Fruit fly (Drosophila melanogaster) whole organism, embryonic: Measurements from ENCODE around the gene Nf-YC.

Experiments
- Abd-B ChIP-seq: fragments of 200-800 bp; sonication (Bioruptor generic); optimal IDR thresholded peaks from 2 replicates; lab custom pipeline; 2018; ENCODE audit warnings: missing biosample characterization, mild to moderate bottlenecking, missing genetic modification characterization, moderate library complexity
- CG10267 ChIP-seq: fragments of 200-800 bp; sonication (Bioruptor generic); optimal IDR thresholded peaks from 2 replicates; lab custom pipeline; 2018; ENCODE audit warnings: missing biosample characterization, mild to moderate bottlenecking, missing genetic modification characterization, moderate library complexity
- CG12104 ChIP-seq: fragments of 200-800 bp; sonication (Bioruptor generic); optimal IDR thresholded peaks from 3 replicates; lab custom pipeline; 2016; ENCODE audit warnings: missing biosample characterization, missing genetic modification characterization
- CG12659 ChIP-seq: fragments of 200-800 bp; sonication (Bioruptor generic); optimal IDR thresholded peaks from 3 replicates; lab custom pipeline; 2017; ENCODE audit warnings: mild to moderate bottlenecking, missing biosample characterization, missing genetic modification reagents, missing genetic modification characterization
- CG13287 ChIP-seq: fragments of 200-800 bp; sonication (Bioruptor generic); IDR thresholded peaks from 2 replicates; pipeline ENCODE4 v1.3.6; 2022; ENCODE audit warnings: missing biosample characterization, missing genetic modification characterization; ENCODE audit not compliant: partially characterized antibody
- CG14014 ChIP-seq: fragments of 200-800 bp; sonication (Bioruptor generic); IDR thresholded peaks from 2 replicates; pipeline ENCODE4 v1.3.6; 2022; ENCODE audit warnings: missing biosample characterization, missing genetic modification characterization
- CG14441 ChIP-seq: fragments of 200-800 bp; sonication (Bioruptor generic); IDR thresholded peaks from 2 replicates; pipeline ENCODE4 v1.3.6; 2022; ENCODE audit warnings: missing biosample characterization, missing genetic modification characterization
- CG1529 ChIP-seq: fragments of 200-800 bp; sonication (Bioruptor generic); optimal IDR thresholded peaks from 3 replicates; lab custom pipeline; 2018; ENCODE audit warnings: missing biosample characterization, missing genetic modification characterization
- CG1602 ChIP-seq: fragments of 200-800 bp; sonication (Bioruptor generic); optimal IDR thresholded peaks from 3 replicates; lab custom pipeline; 2016; ENCODE audit warnings: missing biosample characterization, missing genetic modification characterization
- CG17802 ChIP-seq: fragments of 200-800 bp; sonication (Bioruptor generic); optimal IDR thresholded peaks from 2 replicates; lab custom pipeline; 2018; ENCODE audit warnings: missing biosample characterization, mild to moderate bottlenecking, missing genetic modification characterization, moderate library complexity
- CG3065 ChIP-seq: fragments of 200-800 bp; sonication (Bioruptor generic); optimal IDR thresholded peaks from 2 replicates; lab custom pipeline; 2016; ENCODE audit warnings: missing biosample characterization, missing genetic modification characterization
- CG31441 ChIP-seq: fragments of 200-800 bp; sonication (Bioruptor generic); IDR thresholded peaks from 2 replicates; pipeline ENCODE4 v1.3.6; 2022; ENCODE audit warnings: missing biosample characterization, missing genetic modification characterization
- CG32532 ChIP-seq: fragments of 200-800 bp; sonication (Bioruptor generic); IDR thresholded peaks from 2 replicates; pipeline ENCODE4 v1.3.6; 2022; ENCODE audit warnings: missing biosample characterization, missing genetic modification characterization
- CG33213 ChIP-seq: fragments of 200-800 bp; sonication (Bioruptor generic); optimal IDR thresholded peaks from 3 replicates; lab custom pipeline; 2016; ENCODE audit warnings: missing biosample characterization, missing genetic modification characterization
- CG3726 ChIP-seq: fragments of 200-800 bp; sonication (Bioruptor generic); IDR thresholded peaks from 3 replicates; pipeline ENCODE4, ENCODE4 v1.3.6; 2022; ENCODE audit warnings: missing biosample characterization, missing genetic modification characterization
- CG43689 ChIP-seq: fragments of 200-800 bp; sonication (Bioruptor generic); IDR thresholded peaks from 2 replicates; pipeline ENCODE4 v1.3.6; 2022; ENCODE audit warnings: missing biosample characterization, missing genetic modification characterization
- CG5180 ChIP-seq: fragments of 200-800 bp; sonication (Bioruptor generic); optimal IDR thresholded peaks from 3 replicates; lab custom pipeline; 2017; ENCODE audit warnings: missing biosample characterization, missing genetic modification characterization, mild to moderate bottlenecking, moderate library complexity, missing genetic modification reagents
- CG8359 ChIP-seq: fragments of 200-800 bp; sonication (Bioruptor generic); optimal IDR thresholded peaks from 2 replicates; lab custom pipeline; 2017; ENCODE audit warnings: missing biosample characterization, mild to moderate bottlenecking, missing genetic modification characterization, borderline replicate concordance
- CG9876 ChIP-seq: fragments of 200-800 bp; sonication (Bioruptor generic); optimal IDR thresholded peaks from 2 replicates; lab custom pipeline; 2016; ENCODE audit warnings: missing biosample characterization, missing genetic modification characterization
- CrebB ChIP-seq: fragments of 200-800 bp; sonication (Bioruptor generic); optimal IDR thresholded peaks from 3 replicates; lab custom pipeline; 2018; ENCODE audit warnings: missing biosample characterization, mild to moderate bottlenecking, missing genetic modification characterization
- D19B ChIP-seq: fragments of 200-800 bp; sonication (Bioruptor generic); optimal IDR thresholded peaks from 2 replicates; lab custom pipeline; 2017; ENCODE audit warnings: missing biosample characterization, mild to moderate bottlenecking, missing genetic modification characterization
- Doc2 ChIP-seq: fragments of 200-800 bp; sonication (Bioruptor generic); IDR thresholded peaks from 2 replicates; pipeline ENCODE4 v1.3.6; 2022; ENCODE audit warnings: missing biosample characterization, missing genetic modification characterization
- Dref ChIP-seq: fragments of 200-800 bp; sonication (Bioruptor generic); IDR thresholded peaks from 2 replicates; pipeline ENCODE4 v1.3.6; 2022; ENCODE audit warnings: missing biosample characterization, missing genetic modification characterization
- Elba2 ChIP-seq: fragments of 200-800 bp; sonication (Bioruptor generic); optimal IDR thresholded peaks from 3 replicates; lab custom pipeline; 2016; ENCODE audit warnings: missing biosample characterization, missing genetic modification characterization
- H2.0 ChIP-seq: fragments of 200-800 bp; sonication (Bioruptor generic); IDR thresholded peaks from 2 replicates; pipeline ENCODE4 v1.3.6; 2022; ENCODE audit warnings: missing biosample characterization, missing genetic modification characterization
- Hmr ChIP-seq: fragments of 200-800 bp; sonication (Bioruptor generic); optimal IDR thresholded peaks from 3 replicates; lab custom pipeline; 2017; ENCODE audit warnings: mild to moderate bottlenecking, missing biosample characterization, missing genetic modification reagents, missing genetic modification characterization
- Hmx ChIP-seq: fragments of 200-800 bp; sonication (Bioruptor generic); optimal IDR thresholded peaks from 2 replicates; lab custom pipeline; 2016; ENCODE audit warnings: missing biosample characterization, missing genetic modification characterization
- Lim3 ChIP-seq: fragments of 200-800 bp; sonication (Bioruptor generic); IDR thresholded peaks from 2 replicates; pipeline ENCODE4 v1.3.6; 2022; ENCODE audit warnings: missing biosample characterization, missing genetic modification characterization
- Meics ChIP-seq: fragments of 200-800 bp; sonication (Bioruptor generic); optimal IDR thresholded peaks from 2 replicates; lab custom pipeline; 2017; ENCODE audit warnings: missing biosample characterization, mild to moderate bottlenecking, missing genetic modification characterization
- Mes4 ChIP-seq: fragments of 200-800 bp; sonication (Bioruptor generic); optimal IDR thresholded peaks from 2 replicates; lab custom pipeline; 2016; ENCODE audit warnings: missing biosample characterization, missing genetic modification characterization
- NK7.1 ChIP-seq: fragments of 200-800 bp; sonication (Bioruptor generic); optimal IDR thresholded peaks from 3 replicates; lab custom pipeline; 2016; ENCODE audit warnings: missing biosample characterization, missing genetic modification characterization
- PHDP ChIP-seq: fragments of 200-800 bp; sonication (Bioruptor generic); optimal IDR thresholded peaks from 3 replicates; lab custom pipeline; 2018; ENCODE audit warnings: missing biosample characterization, mild to moderate bottlenecking, missing genetic modification characterization, moderate library complexity
- aop ChIP-seq: fragments of 200-800 bp; sonication (Bioruptor generic); IDR thresholded peaks from 2 replicates; pipeline ENCODE4 v1.3.6; 2022; ENCODE audit warnings: missing biosample characterization, missing genetic modification characterization
- ase ChIP-seq: fragments of 200-800 bp; sonication (Bioruptor generic); IDR thresholded peaks from 3 replicates; pipeline ENCODE4 v1.3.6; 2022; ENCODE audit warnings: missing biosample characterization, missing genetic modification characterization
- bbx ChIP-seq: fragments of 200-800 bp; sonication (Bioruptor generic); IDR thresholded peaks from 2 replicates; pipeline ENCODE4 v1.3.6; 2022; ENCODE audit warnings: missing biosample characterization, missing genetic modification characterization; ENCODE audit not compliant: partially characterized antibody
- chn ChIP-seq: fragments of 200-800 bp; sonication (Bioruptor generic); optimal IDR thresholded peaks from 2 replicates; lab custom pipeline; 2016; ENCODE audit warnings: missing biosample characterization, missing genetic modification characterization
- ci ChIP-seq: fragments of 200-800 bp; sonication (Bioruptor generic); IDR thresholded peaks from 3 replicates; pipeline ENCODE4 v1.3.6; 2022; ENCODE audit warnings: missing biosample characterization, missing genetic modification characterization
- crc ChIP-seq: fragments of 200-800 bp; sonication (Bioruptor generic); optimal IDR thresholded peaks from 2 replicates; lab custom pipeline; 2016; ENCODE audit warnings: missing biosample characterization, missing genetic modification characterization
- cwo ChIP-seq: fragments of 200-800 bp; sonication (Bioruptor generic); optimal IDR thresholded peaks from 3 replicates; lab custom pipeline; 2017; ENCODE audit warnings: missing biosample characterization, missing genetic modification characterization, mild to moderate bottlenecking, moderate library complexity, missing genetic modification reagents
- gro ChIP-seq: fragments of 200-800 bp; sonication (Bioruptor generic); optimal IDR thresholded peaks from 2 replicates; lab custom pipeline; 2016; ENCODE audit warnings: missing biosample characterization, missing genetic modification characterization
- inv ChIP-seq: fragments of 200-800 bp; sonication (Bioruptor generic); IDR thresholded peaks from 2 replicates; pipeline ENCODE4 v1.3.6; 2022; ENCODE audit warnings: missing biosample characterization, missing genetic modification characterization; ENCODE audit not compliant: partially characterized antibody
- lmd ChIP-seq: fragments of 200-800 bp; sonication (Bioruptor generic); IDR thresholded peaks from 2 replicates; pipeline ENCODE4 v1.3.6; 2022; ENCODE audit warnings: missing biosample characterization, missing genetic modification characterization
- maf-S ChIP-seq: fragments of 200-800 bp; sonication (Bioruptor generic); optimal IDR thresholded peaks from 2 replicates; lab custom pipeline; 2016; ENCODE audit warnings: missing biosample characterization, missing genetic modification characterization
- nerfin-1 ChIP-seq: fragments of 200-800 bp; sonication (Bioruptor generic); optimal IDR thresholded peaks from 3 replicates; lab custom pipeline; 2019; ENCODE audit warnings: missing biosample characterization, mild to moderate bottlenecking, missing genetic modification characterization, moderate library complexity
- pb ChIP-seq: fragments of 200-800 bp; sonication (Bioruptor generic); optimal IDR thresholded peaks from 3 replicates; lab custom pipeline; 2016; ENCODE audit warnings: missing biosample characterization, missing genetic modification characterization
- sc ChIP-seq, 3 experiments: fragments of >200 bp in 2 of 3; fragments of 200-800 bp in 1 of 3; sonication (Bioruptor generic) in 1 of 3; optimal IDR thresholded peaks; 2 replicates in 2 of 3; 3 replicates in 1 of 3; lab custom pipeline; 2017; ENCODE audit warnings: mild to moderate bottlenecking in 1 of 3, missing biosample characterization in 1 of 3, missing genetic modification characterization in 1 of 3, missing genetic modification reagents in 1 of 3
- sim ChIP-seq: fragments of 200-800 bp; sonication (Bioruptor generic); IDR thresholded peaks from 2 replicates; pipeline ENCODE4 v1.3.6; 2022; ENCODE audit warnings: missing biosample characterization, missing genetic modification characterization
- tin ChIP-seq: fragments of 200-800 bp; sonication (Bioruptor generic); optimal IDR thresholded peaks from 3 replicates; lab custom pipeline; 2016; ENCODE audit warnings: missing biosample characterization, missing genetic modification characterization
- zfh2 ChIP-seq: fragments of 200-800 bp; sonication (Bioruptor generic); optimal IDR thresholded peaks from 2 replicates; lab custom pipeline; 2016; ENCODE audit warnings: missing biosample characterization, missing genetic modification characterization

Nf-YC gene

DNA sequence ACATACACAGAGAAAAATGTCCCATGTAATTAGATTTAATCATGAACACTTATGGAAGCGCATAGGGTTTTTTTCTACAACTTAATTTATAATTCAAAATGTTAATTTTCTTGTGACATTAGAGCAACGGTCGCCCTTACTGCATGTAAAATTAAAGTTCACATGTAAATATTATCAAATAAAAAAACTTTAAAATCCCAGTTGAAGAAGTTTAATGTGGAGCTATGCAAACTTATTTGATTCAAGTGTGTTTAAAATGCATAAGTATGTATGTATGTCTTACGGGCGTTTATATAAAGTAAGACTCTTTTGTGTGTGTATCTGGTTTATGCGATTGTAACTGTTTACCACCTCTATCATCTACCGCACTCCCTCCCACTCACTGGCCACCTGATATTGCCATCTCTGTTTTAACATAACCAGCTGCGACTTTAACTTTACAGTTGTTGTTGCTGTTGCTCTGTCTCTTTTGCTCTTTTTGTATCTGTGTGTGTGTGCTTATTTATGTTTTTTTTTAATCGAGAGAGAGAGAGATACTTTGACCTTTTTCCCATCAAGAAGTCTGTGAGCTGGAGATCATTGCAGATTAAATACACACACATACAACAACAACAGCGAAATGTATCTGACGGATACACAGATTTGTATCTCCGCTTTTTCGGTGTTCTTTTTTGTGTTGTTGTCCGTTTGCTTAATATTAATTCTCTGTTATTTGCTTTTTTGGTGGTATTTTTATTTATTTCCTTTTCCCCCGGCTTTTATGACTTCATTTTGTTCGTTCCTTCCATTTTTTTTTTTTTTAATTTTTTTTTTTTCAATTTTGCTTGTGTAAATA lies 34.9 kb upstream of the Nf-YC start (continued):
- TF ChIP-seq sc (optimal IDR thresholded peaks at IDR 0.05; lab: Kevin White, UChicago) (no peak), sc (GFP tag; optimal IDR thresholded peaks at IDR 0.05; lab: Kevin White, UChicago) (peak; percentile 64), CG12659 (GFP tag; lab: Kevin White, UChicago) (peak; percentile 96), CG3726 (GFP tag; lab: Robert Waterston, UW) (no peak), nerfin-1 (tag; lab: Kevin White, UChicago) (peak; percentile 78), CG31441 (GFP tag; lab: Robert Waterston, UW) (peak; percentile 87), ase (GFP tag; lab: Robert Waterston, UW) (no peak), pb (GFP tag; lab: Kevin White, UChicago) (peak; percentile 51), aop (GFP tag; lab: Robert Waterston, UW) (no peak), CG1602 (GFP tag; lab: Kevin White, UChicago) (peak; percentile 89), CG8359 (GFP tag; lab: Kevin White, UChicago) (peak; percentile 81), CG13287 (GFP tag; lab: Robert Waterston, UW) (no peak), CG3065 (peak; percentile 64), Lim3 (GFP tag; lab: Robert Waterston, UW) (peak; percentile 71), tin (peak; percentile 67), lmd (peak; percentile 90), cwo (GFP tag; lab: Kevin White, UChicago) (peak; percentile 62), CG33213 (GFP tag; lab: Kevin White, UChicago) (peak; percentile 60), Mes4 (GFP tag; lab: Kevin White, UChicago) (peak; percentile 76), H2.0 (GFP tag; lab: Robert Waterston, UW) (peak; percentile 81), sim (GFP tag; lab: Robert Waterston, UW) (peak; percentile 18; the same call in 1 of the 2 replicates), crc (peak; percentile 56), Elba2 (GFP tag; lab: Kevin White, UChicago) (no peak), CG17802 (tag; lab: Kevin White, UChicago) (peak; percentile 38), Doc2 (GFP tag; lab: Robert Waterston, UW) (no peak), CG14441 (peak; percentile 72), NK7.1 (GFP tag; lab: Kevin White, UChicago) (peak; percentile 54), zfh2 (peak; percentile 60), chn (GFP tag; lab: Kevin White, UChicago) (peak; percentile 82), ci (GFP tag; lab: Robert Waterston, UW) (peak; percentile 80), inv (no peak), gro (GFP tag; lab: Kevin White, UChicago) (peak; percentile 8), Hmr (GFP tag; lab: Kevin White, UChicago) (peak; percentile 91), Meics (peak; percentile 75), Dref (GFP tag; lab: Robert Waterston, UW) (no peak), Hmx (GFP tag; lab: Kevin White, UChicago) (peak; percentile 68), maf-S (GFP tag; lab: Kevin White, UChicago) (peak; percentile 71), CG9876 (peak; percentile 55), CG14014 (GFP tag; lab: Robert Waterston, UW) (peak; percentile 32; the same call in 1 of the 2 replicates), D19B (GFP tag; lab: Kevin White, UChicago) (peak; percentile 52), CG1529 (peak; percentile 89), CG12104 (GFP tag; lab: Kevin White, UChicago) (peak; percentile 78), CG32532 (peak; percentile 44; the same call in 1 of the 2 replicates), PHDP (peak; percentile 92), CG10267 (tag; lab: Kevin White, UChicago) (peak; percentile 70), bbx (no peak), Abd-B (GFP tag; lab: Kevin White, UChicago) (peak; percentile 95), CG43689 (GFP tag; lab: Robert Waterston, UW) (peak; percentile 78), CG5180 (GFP tag; lab: Kevin White, UChicago) (peak; percentile 51), CrebB (tag; lab: Kevin White, UChicago) (peak; percentile 71)
